Worm (Caenorhabditis elegans): ENCODE measurements around the gene exos-2.

DNA sequence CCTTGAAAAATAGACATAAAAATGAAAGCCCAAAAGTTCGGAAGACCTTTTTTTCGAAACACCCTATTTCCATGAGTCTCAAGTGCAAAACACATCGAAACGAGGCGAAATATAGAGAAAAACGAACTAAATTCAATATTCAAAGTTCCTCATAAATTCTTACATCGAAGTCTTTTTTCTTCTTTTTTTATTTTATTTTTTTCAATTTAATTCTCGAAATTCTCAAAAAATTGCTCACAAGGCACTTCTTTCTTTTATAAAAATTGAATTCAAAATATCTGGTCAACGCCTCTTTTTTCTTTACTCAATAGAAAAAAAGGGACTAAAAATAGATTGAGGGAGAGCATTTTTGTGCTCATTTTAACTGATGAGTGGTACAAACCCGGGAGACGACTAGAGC is 20.1 kb upstream of the exos-2 start:
- TF ChIP-seq pha-4 (tag; optimal IDR thresholded peaks at IDR 0.05) (no peak), lsy-2 (tag; optimal IDR thresholded peaks at IDR 0.05) (no peak)
